Fruit fly (Drosophila melanogaster): ENCODE data around the gene Ir31a.

DNA sequence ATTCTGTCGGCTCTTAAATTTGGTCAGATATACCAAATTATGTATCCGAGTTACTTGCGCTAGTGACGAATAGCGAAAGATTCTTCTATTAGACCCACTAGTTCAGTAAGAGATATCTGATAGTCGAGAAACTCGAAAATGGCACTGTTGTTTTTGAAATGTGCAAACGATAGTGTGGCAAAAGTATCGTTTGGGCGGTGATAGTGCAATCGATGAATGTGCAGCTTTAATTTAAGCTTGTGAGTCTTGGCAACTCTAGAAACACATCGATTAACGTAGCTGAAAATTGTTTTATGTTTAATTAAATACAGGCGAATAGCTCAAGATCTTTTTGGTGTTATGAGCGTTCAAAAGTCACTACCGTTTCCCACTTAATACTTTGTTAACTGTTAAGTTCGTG, 32.0 kb downstream of the Ir31a start, which contains the start of gene STUB1:
- TF ChIP-seq Myc (optimal IDR thresholded peaks at IDR 0.05), result no peak
- TF ChIP-seq h (optimal IDR thresholded peaks at IDR 0.05), result no peak

All from Kc167 (cell line).